Fruit fly (Drosophila melanogaster): ENCODE measurements around the gene Naa40.

Gene Naa40

DNA sequence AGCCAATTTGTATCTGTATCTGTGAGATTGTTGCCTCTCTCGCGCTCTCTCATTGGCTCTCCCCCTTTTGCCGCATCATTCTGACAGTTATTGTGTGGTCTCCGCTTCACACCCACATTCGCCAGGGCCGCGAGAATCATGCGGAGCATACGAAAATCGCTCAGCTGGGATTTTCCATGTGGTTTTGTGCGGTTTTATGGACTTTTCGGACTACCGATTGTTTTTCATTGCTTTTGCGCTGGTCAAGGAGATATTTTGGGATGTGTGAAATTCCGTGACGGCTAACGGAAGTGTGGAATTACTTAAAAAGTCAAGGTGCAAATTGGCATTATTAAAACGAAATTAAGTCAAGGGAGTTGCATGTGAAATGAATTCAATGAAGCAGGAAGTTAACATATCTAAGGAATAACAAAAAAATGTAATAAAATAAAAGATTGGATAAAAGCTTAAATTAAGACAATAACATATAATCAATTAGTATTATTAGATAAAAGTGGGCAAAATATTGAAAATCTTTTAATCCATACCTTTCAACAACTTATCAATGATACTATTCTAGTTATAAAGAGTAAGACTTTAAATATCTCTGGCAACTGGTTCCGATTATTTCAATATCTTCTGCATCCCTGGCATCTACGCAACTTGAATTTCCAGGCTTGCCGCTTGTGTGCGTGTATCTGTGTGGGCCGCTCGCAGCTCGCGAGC, 47.5 kb upstream of the Naa40 start (continued):
- TF ChIP-seq D (optimal IDR thresholded peaks at IDR 0.05) (no peak), D (GFP tag; optimal IDR thresholded peaks at IDR 0.05) (peak; percentile 6), CG9932 (GFP tag; IDR thresholded peaks at IDR 0.05) (peak; percentile 49), ash1 (GFP tag; optimal IDR thresholded peaks at IDR 0.05) (no peak), CG17186 (GFP tag; optimal IDR thresholded peaks at IDR 0.05) (no peak), CG18599 (GFP tag; optimal IDR thresholded peaks at IDR 0.05) (peak; percentile 17), pita (GFP tag; optimal IDR thresholded peaks at IDR 0.05) (no peak), CG11456 (GFP tag; IDR thresholded peaks at IDR 0.05) (peak; percentile 58; the same call in 2 of the 3 replicates), Dll (GFP tag; IDR thresholded peaks at IDR 0.05; ENCODE audit: partially characterized antibody) (no peak), CG30020 (tag; optimal IDR thresholded peaks at IDR 0.05) (no peak), nerfin-2 (GFP tag; IDR thresholded peaks at IDR 0.05; ENCODE audit: partially characterized antibody) (peak; percentile 9; the same call in 1 of the 2 replicates), dmrt11E (tag; optimal IDR thresholded peaks at IDR 0.05) (peak; percentile 33), CG3847 (GFP tag; IDR thresholded peaks at IDR 0.05) (0 out of 2 replicates have a peak, but pooled peaks have one; percentile 19), psq (GFP tag; optimal IDR thresholded peaks at IDR 0.05) (peak; percentile 89), Nf-YC (tag; optimal IDR thresholded peaks at IDR 0.05) (no peak), CG8944 (GFP tag; optimal IDR thresholded peaks at IDR 0.05) (peak; percentile 20), unc-4 (GFP tag; IDR thresholded peaks at IDR 0.05; ENCODE audit: partially characterized antibody) (no peak), pum (GFP tag; optimal IDR thresholded peaks at IDR 0.05) (peak; percentile 3), CG4424 (GFP tag; optimal IDR thresholded peaks at IDR 0.05) (peak; percentile 62), sob (GFP tag; IDR thresholded peaks at IDR 0.05) (peak; percentile 54; the same call in 1 of the 2 replicates), CG2120 (GFP tag; optimal IDR thresholded peaks at IDR 0.05) (peak; percentile 13), chinmo (GFP tag; IDR thresholded peaks at IDR 0.05; ENCODE audit: partially characterized antibody) (0 out of 4 replicates have a peak, but pooled peaks have one; percentile 8), CG16779 (GFP tag; IDR thresholded peaks at IDR 0.05) (no peak), CG6689 (GFP tag; IDR thresholded peaks at IDR 0.05) (peak; percentile 43; the same call in 1 of the 2 replicates), CG10543 (GFP tag; optimal IDR thresholded peaks at IDR 0.05) (peak; percentile 23), CG16863 (GFP tag; optimal IDR thresholded peaks at IDR 0.05) (no peak), Elba2 (GFP tag; optimal IDR thresholded peaks at IDR 0.05) (no peak), gsb-n (tag; optimal IDR thresholded peaks at IDR 0.05) (no peak), Doc3 (GFP tag; IDR thresholded peaks at IDR 0.05; ENCODE audit: partially characterized antibody) (peak; percentile 28; the same call in 1 of the 3 replicates), tup (GFP tag; optimal IDR thresholded peaks at IDR 0.05) (no peak), jigr1 (GFP tag; IDR thresholded peaks at IDR 0.05) (no peak), Abd-B (GFP tag; optimal IDR thresholded peaks at IDR 0.05) (peak; percentile 45), Xrp1 (GFP tag; IDR thresholded peaks at IDR 0.05) (no peak; the same call in 1 of the 2 replicates), CG10267 (tag; optimal IDR thresholded peaks at IDR 0.05) (peak; percentile 27), CG2712 (tag; optimal IDR thresholded peaks at IDR 0.05) (peak; percentile 27), sima (GFP tag; optimal IDR thresholded peaks at IDR 0.05) (no peak), Sox100B (GFP tag; optimal IDR thresholded peaks at IDR 0.05) (peak; percentile 61), CG12391 (tag; optimal IDR thresholded peaks at IDR 0.05) (peak; percentile 40), Dref (GFP tag; IDR thresholded peaks at IDR 0.05) (no peak), CG30403 (GFP tag; optimal IDR thresholded peaks at IDR 0.05) (peak; percentile 64), CG2678 (tag; optimal IDR thresholded peaks at IDR 0.05) (peak; percentile 73), CG11504 (tag; optimal IDR thresholded peaks at IDR 0.05) (peak; percentile 61), run (tag; optimal IDR thresholded peaks at IDR 0.05) (no peak), CG12744 (GFP tag; optimal IDR thresholded peaks at IDR 0.05) (no peak), CG15696 (tag; optimal IDR thresholded peaks at IDR 0.05) (peak; percentile 31), tin (GFP tag; optimal IDR thresholded peaks at IDR 0.05) (peak; percentile 23), Bteb2 (GFP tag; optimal IDR thresholded peaks at IDR 0.05) (no peak), CG9437 (GFP tag; optimal IDR thresholded peaks at IDR 0.05) (peak; percentile 93), CG17568 (GFP tag; optimal IDR thresholded peaks at IDR 0.05) (no peak)
